Worm (Caenorhabditis elegans) whole organism, L4 larva: Measurements from ENCODE around the gene rft-1.
"Not testable (repeated sequence)": the region's sequence is repeated elsewhere in the genome, so short reads cannot be mapped to it uniquely, and the experiment has no call there.

ENCODE experiments used
- Y105C5A.15 ChIP-seq: fragments of 200-800 bp; sonication (Bioruptor generic); IDR thresholded peaks from 2 replicates; pipeline ENCODE4 v1.3.6; 2022; ENCODE audit warnings: missing genetic modification characterization, missing compliant biosample characterization
- aha-1 ChIP-seq: fragments of 150-350 bp; peaks from one replicate; lab custom pipeline; 2014; ENCODE audit warnings: missing biosample characterization, missing genetic modification characterization
- ceh-44 ChIP-seq: fragments of 200-800 bp; sonication (Bioruptor generic); IDR thresholded peaks from 2 replicates; pipeline ENCODE4 v1.3.6; 2022; ENCODE audit warnings: missing genetic modification reagents, missing genetic modification characterization, missing compliant biosample characterization
- cey-2 ChIP-seq: sonication (generic microtip); optimal IDR thresholded peaks from 3 replicates; lab custom pipeline; 2017; ENCODE audit warnings: missing genetic modification characterization, mild to moderate bottlenecking, missing compliant biosample characterization, antibody characterized with exemption, borderline replicate concordance; ENCODE audit not compliant: insufficient read depth
- daf-12 ChIP-seq: fragments of 150-350 bp; optimal IDR thresholded peaks from 2 replicates; lab custom pipeline; 2014; ENCODE audit warnings: missing biosample characterization, missing genetic modification reagents, missing genetic modification characterization
- daf-19 ChIP-seq: fragments of 200-800 bp; sonication (Bioruptor generic); conservative IDR thresholded peaks from 2 replicates; pipeline ENCODE4 v1.3.6; 2022; ENCODE audit warnings: missing genetic modification characterization, missing compliant biosample characterization
- dmd-6 ChIP-seq: fragments of 200-800 bp; sonication (Bioruptor generic); IDR thresholded peaks from 2 replicates; pipeline ENCODE4 v1.3.6; 2022; ENCODE audit warnings: missing genetic modification reagents, missing genetic modification characterization, missing compliant biosample characterization
- dmd-8 ChIP-seq: fragments of 200-800 bp; sonication (Bioruptor generic); IDR thresholded peaks from 2 replicates; pipeline ENCODE4 v1.3.6; 2022; ENCODE audit warnings: missing genetic modification characterization, missing compliant biosample characterization
- duxl-1 ChIP-seq: sonication (generic microtip); optimal IDR thresholded peaks from 2 replicates; lab custom pipeline; 2016; ENCODE audit warnings: mild to moderate bottlenecking, missing genetic modification characterization, moderate library complexity, missing compliant biosample characterization; ENCODE audit not compliant: poor library complexity
- lin-29 ChIP-seq: fragments of 200-800 bp; sonication (Bioruptor generic); IDR thresholded peaks from 2 replicates; pipeline ENCODE4 v1.3.6; 2022; ENCODE audit warnings: missing genetic modification reagents, missing genetic modification characterization, missing compliant biosample characterization
- lin-38 ChIP-seq: fragments of 200-800 bp; sonication (Bioruptor generic); IDR thresholded peaks from 2 replicates; pipeline ENCODE4 v1.3.6; 2022; ENCODE audit warnings: missing genetic modification reagents, missing genetic modification characterization, missing compliant biosample characterization
- mdl-1 ChIP-seq, 2 experiments: fragments of 150-350 bp in 1 of 2; sonication (generic microtip) in 1 of 2; optimal IDR thresholded peaks; 2 replicates each; lab custom pipeline; 2014 to 2017; ENCODE audit warnings: missing biosample characterization in 2 of 2, missing genetic modification characterization in 2 of 2
- mxl-2 ChIP-seq: fragments of 200-800 bp; sonication (Bioruptor generic); conservative IDR thresholded peaks from 2 replicates; pipeline ENCODE4 v1.3.6; 2022; ENCODE audit warnings: missing genetic modification reagents, missing genetic modification characterization, missing compliant biosample characterization
- nhr-10 ChIP-seq: fragments of 150-350 bp; optimal IDR thresholded peaks from 2 replicates; lab custom pipeline; 2014; ENCODE audit warnings: missing biosample characterization, missing genetic modification characterization
- nhr-111 ChIP-seq: fragments of 200-800 bp; sonication (Bioruptor generic); optimal IDR thresholded peaks from 2 replicates; lab custom pipeline; 2018; ENCODE audit warnings: mild to moderate bottlenecking, missing genetic modification characterization, missing compliant biosample characterization
- nhr-41 ChIP-seq: fragments of 200-800 bp; sonication (Bioruptor generic); IDR thresholded peaks from 2 replicates; pipeline ENCODE4 v1.3.6; 2022; ENCODE audit warnings: missing genetic modification reagents, missing genetic modification characterization, missing compliant biosample characterization
- rbr-2 ChIP-seq: sonication (generic microtip); optimal IDR thresholded peaks from 2 replicates; lab custom pipeline; 2016; ENCODE audit warnings: missing genotype, missing genetic modification characterization, missing compliant biosample characterization
- saeg-2 ChIP-seq: fragments of 200-800 bp; sonication (Bioruptor generic); IDR thresholded peaks from 2 replicates; pipeline ENCODE4 v1.3.6; 2022; ENCODE audit warnings: missing genetic modification reagents, missing genetic modification characterization, missing compliant biosample characterization
- set-16 ChIP-seq: fragments of 200-800 bp; sonication (Bioruptor generic); IDR thresholded peaks from 2 replicates; pipeline ENCODE4 v1.3.6; 2022; ENCODE audit warnings: missing genetic modification reagents, missing genetic modification characterization, missing compliant biosample characterization
- tag-97 ChIP-seq: fragments of 200-800 bp; sonication (Bioruptor generic); IDR thresholded peaks from 2 replicates; pipeline ENCODE4 v1.3.6; 2022; ENCODE audit warnings: missing genetic modification characterization, missing compliant biosample characterization
- unc-62 ChIP-seq, 3 experiments: fragments of 150-350 bp in 1 of 3; sonication (generic microtip); optimal IDR thresholded peaks in 2 of 3; peaks in 1 of 3; 1 replicate in 1 of 3; 2 replicates in 2 of 3; lab custom pipeline; 2014 to 2017; ENCODE audit warnings: missing biosample characterization in 3 of 3, missing genetic modification characterization in 3 of 3, missing genetic modification reagents in 3 of 3, missing genotype in 1 of 3
- vab-7 ChIP-seq: fragments of 200-800 bp; sonication (Bioruptor generic); IDR thresholded peaks from 2 replicates; pipeline ENCODE4 v1.3.6; 2022; ENCODE audit warnings: missing genetic modification reagents, missing genetic modification characterization, missing compliant biosample characterization
- zip-11 ChIP-seq: fragments of 200-800 bp; sonication (Bioruptor generic); IDR thresholded peaks from 2 replicates; pipeline ENCODE4 v1.3.6; 2022; ENCODE audit warnings: missing genetic modification characterization, missing compliant biosample characterization

Gene rft-1

DNA sequence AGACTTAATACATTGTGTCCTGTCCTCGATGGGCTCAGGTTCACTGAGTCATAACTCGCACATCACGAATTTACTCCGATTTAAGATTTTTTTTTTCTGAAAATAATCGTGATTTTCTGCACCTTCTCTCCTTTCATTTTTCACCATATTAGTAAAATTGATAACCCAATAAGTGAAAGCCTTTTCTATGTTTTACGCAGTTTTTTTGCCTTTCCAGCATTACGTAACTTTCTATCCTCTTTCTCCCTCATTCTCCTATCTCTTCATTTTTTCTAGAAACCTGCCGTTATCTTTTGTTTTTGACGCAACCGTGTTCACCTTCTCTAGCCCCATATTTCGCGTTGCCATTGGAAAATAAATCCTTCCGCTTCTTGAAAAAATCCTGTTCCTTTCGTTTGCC, 5.8 kb downstream of the rft-1 start:
- TF ChIP-seq unc-62 (GFP tag; optimal IDR thresholded peaks at IDR 0.05 in 1 of 2; lab: Kevin White, UChicago) (peak in 1 of 2 experiments; percentile 84), unc-62 (tag; optimal IDR thresholded peaks at IDR 0.05; lab: Kevin White, UChicago) (no peak), daf-19 (GFP tag; lab: Robert Waterston, UW) (no peak), nhr-111 (GFP tag; lab: Kevin White, UChicago) (no peak), saeg-2 (no peak)

DNA sequence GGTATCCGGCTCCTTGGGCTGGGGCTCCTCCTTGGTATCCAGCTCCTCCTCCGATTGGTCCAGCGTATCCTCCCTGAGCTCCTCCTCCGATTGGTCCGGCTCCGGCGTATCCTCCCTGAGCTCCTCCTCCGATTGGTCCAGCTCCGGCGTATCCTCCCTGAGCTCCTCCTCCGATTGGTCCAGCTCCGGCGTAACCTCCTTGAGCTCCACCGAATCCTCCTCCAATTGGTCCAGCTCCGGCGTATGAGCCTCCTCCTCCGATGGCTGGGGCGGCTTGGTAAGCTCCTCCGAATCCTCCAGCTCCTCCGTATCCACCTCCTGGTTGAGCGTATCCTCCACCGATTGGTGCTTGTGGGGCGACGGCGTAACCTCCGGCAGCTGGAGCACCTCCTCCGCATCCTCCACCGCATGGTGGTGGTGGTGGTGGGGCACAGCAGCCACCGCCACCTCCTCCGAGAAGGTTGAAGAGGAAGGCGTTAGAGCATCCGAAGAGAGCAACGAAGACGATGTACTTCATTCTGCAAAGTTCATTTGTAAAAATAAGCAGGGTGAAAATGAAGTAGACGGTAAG, 7.5 kb downstream of the rft-1 start, which contains the start of gene Y47D7A.13:
TSS of gene Y47D7A.13 (minus strand) at position 517 of the 571 bp plus-strand sequence.
- TF ChIP-seq set-16 (GFP tag; lab: Robert Waterston, UW) (peak; percentile 96), lin-38 (GFP tag; lab: Robert Waterston, UW) (0 out of 2 replicates have a peak, but pooled peaks have one; percentile 17), lin-29 (GFP tag; lab: Robert Waterston, UW) (no peak), mxl-2 (GFP tag; lab: Robert Waterston, UW) (no peak), duxl-1 (tag; lab: Kevin White, UChicago) (no peak), nhr-10 (tag; lab: Kevin White, UChicago) (no peak), Y105C5A.15 (GFP tag; lab: Robert Waterston, UW) (no peak), dmd-6 (GFP tag; lab: Robert Waterston, UW) (no peak), nhr-111 (GFP tag; lab: Kevin White, UChicago) (no peak)

DNA sequence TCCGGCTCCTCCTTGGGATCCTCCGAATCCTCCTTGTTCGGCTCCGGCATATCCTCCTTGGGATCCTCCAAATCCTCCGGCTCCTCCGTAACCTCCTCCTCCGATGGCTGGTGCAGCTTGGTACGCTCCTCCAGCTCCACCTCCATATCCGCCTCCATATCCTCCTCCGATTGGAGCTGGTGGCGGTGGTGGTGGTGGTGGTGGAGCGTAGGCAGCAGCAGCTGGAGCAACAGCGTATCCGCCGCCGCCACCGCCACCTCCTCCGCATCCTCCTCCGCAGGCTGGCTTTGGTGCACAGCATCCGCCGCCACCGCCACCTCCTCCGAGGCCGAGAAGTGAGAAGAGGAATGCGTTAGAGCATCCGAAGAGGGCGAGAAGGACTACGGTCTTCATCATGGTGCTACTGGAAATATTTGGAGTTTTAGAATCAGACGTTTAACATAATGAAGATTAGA, 10.2 kb downstream of the rft-1 start, which contains the start of gene Y47D7A.15:
TSS of gene Y47D7A.15 (minus strand) at position 405 of the 455 bp plus-strand sequence.
- peak; percentile 82 for TF ChIP-seq aha-1 (tag; lab: Kevin White, UChicago)
- no peak for TF ChIP-seq mdl-1 (tag; optimal IDR thresholded peaks at IDR 0.05; lab: Kevin White, UChicago)
- 0 out of 2 replicates have a peak, but pooled peaks have one; percentile 45 for TF ChIP-seq dmd-8 (GFP tag; lab: Robert Waterston, UW)
- TF ChIP-seq set-16 (GFP tag; lab: Robert Waterston, UW) = peak; percentile 96
- TF ChIP-seq nhr-41 (GFP tag; lab: Robert Waterston, UW) = no peak

DNA sequence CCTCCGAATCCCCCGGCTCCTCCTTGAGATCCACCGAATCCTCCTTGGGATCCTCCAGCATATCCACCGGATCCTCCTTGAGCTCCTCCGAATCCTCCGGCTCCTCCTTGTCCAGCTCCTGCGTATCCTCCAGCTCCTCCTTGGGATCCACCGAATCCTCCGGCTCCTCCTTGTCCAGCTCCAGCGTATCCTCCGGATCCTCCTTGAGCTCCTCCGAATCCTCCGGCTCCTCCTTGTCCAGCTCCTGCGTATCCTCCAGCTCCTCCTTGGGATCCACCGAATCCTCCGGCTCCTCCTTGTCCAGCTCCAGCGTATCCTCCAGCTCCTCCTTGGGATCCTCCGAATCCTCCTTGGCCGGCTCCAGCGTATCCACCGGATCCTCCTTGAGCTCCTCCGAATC, 10.8 kb downstream of the rft-1 start:
- TF ChIP-seq set-16 (GFP tag; lab: Robert Waterston, UW) (peak; percentile 46; the same call in 1 of the 2 replicates), unc-62 (GFP tag; optimal IDR thresholded peaks at IDR 0.05 in 1 of 2; lab: Kevin White, UChicago) (peak in 1 of 2 experiments; percentile 22)
- TF ChIP-seq unc-62 (tag; optimal IDR thresholded peaks at IDR 0.05; lab: Kevin White, UChicago) = not testable (repeated sequence)

DNA sequence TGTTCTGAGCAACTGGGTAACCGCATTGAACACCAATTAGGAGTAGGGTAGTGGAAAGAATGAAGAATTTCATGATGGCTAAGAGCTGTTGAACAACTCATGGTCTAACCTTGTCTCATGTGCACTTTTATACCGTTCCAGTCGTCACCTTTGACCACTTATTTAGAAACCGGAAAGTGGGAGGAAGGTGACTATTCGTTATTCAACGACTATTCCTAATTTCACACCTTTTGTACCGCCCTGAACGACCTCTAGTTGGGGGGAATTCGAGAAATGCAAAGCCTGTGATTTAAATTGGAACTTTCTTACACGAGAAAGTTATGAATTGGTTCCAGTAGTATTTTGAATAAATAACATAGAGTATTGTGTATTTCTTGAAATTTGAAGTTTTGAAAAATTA, 13.4 kb downstream of the rft-1 start, which contains the start of gene Y47D7A.12:
TSS of gene Y47D7A.12 (minus strand) at position 101 of the 400 bp plus-strand sequence.
- TF ChIP-seq nhr-10 (tag; lab: Kevin White, UChicago) (no peak), nhr-41 (GFP tag; lab: Robert Waterston, UW) (no peak), ceh-44 (GFP tag; lab: Robert Waterston, UW) (no peak), daf-12 (no peak), duxl-1 (tag; lab: Kevin White, UChicago) (no peak), Y105C5A.15 (GFP tag; lab: Robert Waterston, UW) (no peak), tag-97 (GFP tag; lab: Robert Waterston, UW) (no peak), cey-2 (tag; lab: Kevin White, UChicago) (no peak), rbr-2 (tag; lab: Kevin White, UChicago) (no peak), zip-11 (no peak), vab-7 (no peak), mdl-1 (tag; optimal IDR thresholded peaks at IDR 0.05; lab: Kevin White, UChicago) (no peak)

DNA sequence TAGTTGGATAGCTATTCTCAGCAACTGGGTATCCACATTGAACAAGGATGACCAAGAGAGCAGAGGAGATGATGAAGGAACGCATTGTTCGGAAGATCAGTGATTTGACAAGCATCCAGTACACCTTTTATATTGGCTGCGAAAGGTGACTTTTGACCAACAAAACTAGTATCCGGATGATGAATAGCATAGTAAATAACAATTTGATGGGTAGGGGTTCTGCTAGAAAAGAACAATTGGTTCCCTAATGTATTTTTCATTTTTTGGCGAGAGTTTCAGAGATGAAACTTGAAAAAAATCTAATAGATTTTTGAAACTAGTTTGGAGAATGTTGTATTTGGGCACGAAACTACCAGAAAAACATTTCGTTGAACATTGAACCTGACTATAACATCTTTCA, 14.8 kb downstream of the rft-1 start, which contains the start of gene Y47D7A.11:
TSS of gene Y47D7A.11 (minus strand) at position 101 of the 400 bp plus-strand sequence.
- TF ChIP-seq unc-62 (GFP tag; optimal IDR thresholded peaks at IDR 0.05 in 1 of 2; lab: Kevin White, UChicago) (peak in 1 of 2 experiments; percentile 28), unc-62 (tag; optimal IDR thresholded peaks at IDR 0.05; lab: Kevin White, UChicago) (no peak), nhr-10 (tag; lab: Kevin White, UChicago) (no peak)
